Fruit fly (Drosophila melanogaster) whole organism, wandering third instar larva: Measurements from ENCODE around the gene GABPI.

Experiments
- CG32264 ChIP-seq: fragments of 200-800 bp; sonication (Bioruptor generic); optimal IDR thresholded peaks from 2 replicates; lab custom pipeline; 2016; ENCODE audit warnings: missing biosample characterization, missing genetic modification characterization
- CG9705 ChIP-seq: fragments of 200-800 bp; sonication (Bioruptor generic); optimal IDR thresholded peaks from 2 replicates; lab custom pipeline; 2018; ENCODE audit warnings: missing biosample characterization, mild to moderate bottlenecking, missing genetic modification characterization
- CrebA ChIP-seq: fragments of 200-800 bp; sonication (Bioruptor generic); optimal IDR thresholded peaks from 2 replicates; lab custom pipeline; 2016; ENCODE audit warnings: missing biosample characterization, mild to moderate bottlenecking, missing genetic modification characterization, borderline replicate concordance
- Dfd ChIP-seq: fragments of >200 bp; optimal IDR thresholded peaks from 2 replicates; lab custom pipeline; 2017; ENCODE audit warnings: missing biosample characterization, missing genetic modification characterization
- Dif ChIP-seq: fragments of 200-275, 200-300 bp; sonication (Bioruptor generic); optimal IDR thresholded peaks from 2 replicates; lab custom pipeline; 2018; ENCODE audit warnings: missing biosample characterization, missing genetic modification characterization; ENCODE audit not compliant: partially characterized antibody
- GATAd ChIP-seq: sonication (Bioruptor generic); optimal IDR thresholded peaks from 2 replicates; lab custom pipeline; 2016; ENCODE audit warnings: missing biosample characterization, missing genetic modification characterization
- HLH106 ChIP-seq: fragments of 200-800 bp; optimal IDR thresholded peaks from 3 replicates; lab custom pipeline; 2019; ENCODE audit warnings: missing biosample characterization, mild to moderate bottlenecking, missing genetic modification characterization, moderate library complexity
- Hnf4 ChIP-seq: fragments of 200-800 bp; sonication (Bioruptor generic); optimal IDR thresholded peaks from 2 replicates; lab custom pipeline; 2016; ENCODE audit warnings: missing biosample characterization, mild to moderate bottlenecking, missing genetic modification characterization
- Hr78 ChIP-seq: fragments of >200 bp; optimal IDR thresholded peaks from 2 replicates; lab custom pipeline; 2017; ENCODE audit warnings: missing biosample characterization, missing genetic modification characterization
- Hr83 ChIP-seq: fragments of 200-300 bp; sonication (Bioruptor generic); optimal IDR thresholded peaks from 2 replicates; lab custom pipeline; 2016; ENCODE audit warnings: missing biosample characterization, mild to moderate bottlenecking, missing genetic modification characterization, moderate library complexity; ENCODE audit not compliant: poor library complexity, severe bottlenecking
- Jra ChIP-seq: sonication (Bioruptor generic); optimal IDR thresholded peaks from 2 replicates; lab custom pipeline; 2016; ENCODE audit warnings: missing biosample characterization, missing genetic modification characterization
- Mio ChIP-seq: sonication (Bioruptor generic); optimal IDR thresholded peaks from 2 replicates; lab custom pipeline; 2016; ENCODE audit warnings: missing biosample characterization, missing genetic modification characterization
- Myc ChIP-seq: fragments of >200 bp; optimal IDR thresholded peaks from 2 replicates; lab custom pipeline; 2017
- N ChIP-seq: fragments of >200 bp; optimal IDR thresholded peaks from 2 replicates; lab custom pipeline; 2018; ENCODE audit warnings: missing biosample characterization, missing external identifiers, missing genetic modification characterization
- OdsH ChIP-seq: fragments of 200-800 bp; sonication (Bioruptor generic); optimal IDR thresholded peaks from 2 replicates; lab custom pipeline; 2016; ENCODE audit warnings: missing biosample characterization, mild to moderate bottlenecking, missing genetic modification characterization
- Rel ChIP-seq, 2 experiments: fragments of 200-800 bp; sonication (Bioruptor generic) in 1 of 2; optimal IDR thresholded peaks; 2 replicates in 1 of 2; 3 replicates in 1 of 2; lab custom pipeline; 2016 to 2019; ENCODE audit warnings: mild to moderate bottlenecking in 2 of 2, missing biosample characterization in 2 of 2, missing genetic modification characterization in 2 of 2, moderate library complexity in 1 of 2
- Sp1 ChIP-seq: fragments of 200-800 bp; sonication (Bioruptor generic); optimal IDR thresholded peaks from 3 replicates; lab custom pipeline; 2019; ENCODE audit warnings: missing biosample characterization, mild to moderate bottlenecking, missing genetic modification characterization, moderate library complexity
- Vsx2 ChIP-seq: fragments of 200-300, 225-300 bp; sonication (Bioruptor generic); optimal IDR thresholded peaks from 2 replicates; lab custom pipeline; 2018; ENCODE audit warnings: missing biosample characterization, missing genetic modification characterization; ENCODE audit not compliant: partially characterized antibody
- br ChIP-seq: fragments of 200-800 bp; sonication (Bioruptor generic); optimal IDR thresholded peaks from 2 replicates; lab custom pipeline; 2016; ENCODE audit warnings: missing biosample characterization, missing genetic modification characterization
- dl ChIP-seq, 2 experiments: fragments of 175-275, 200-275 bp in 1 of 2; fragments of 200-275 bp in 1 of 2; sonication (Bioruptor generic); optimal IDR thresholded peaks; lab custom pipeline; 2018; ENCODE audit warnings: mild to moderate bottlenecking in 2 of 2, missing biosample characterization in 2 of 2, missing genetic modification characterization in 2 of 2, moderate library complexity in 2 of 2; ENCODE audit not compliant: partially characterized antibody in 2 of 2, insufficient read depth in 1 of 2
- dsf ChIP-seq: sonication (Bioruptor generic); optimal IDR thresholded peaks from 2 replicates; lab custom pipeline; 2016; ENCODE audit warnings: missing biosample characterization, missing genetic modification characterization, borderline replicate concordance
- ey ChIP-seq: fragments of 200-800 bp; sonication (Bioruptor generic); optimal IDR thresholded peaks from 2 replicates; lab custom pipeline; 2016; ENCODE audit warnings: missing biosample characterization, missing genetic modification characterization
- foxo ChIP-seq, 2 experiments: fragments of 200-800 bp; sonication (Bioruptor generic); optimal IDR thresholded peaks; 2 replicates in 1 of 2; 3 replicates in 1 of 2; lab custom pipeline; 2016 to 2017; ENCODE audit warnings: missing biosample characterization in 2 of 2, missing genetic modification characterization in 2 of 2
- fru ChIP-seq: fragments of 200-800 bp; sonication (Bioruptor generic); optimal IDR thresholded peaks from 3 replicates; lab custom pipeline; 2016; ENCODE audit warnings: missing biosample characterization, mild to moderate bottlenecking, missing genetic modification characterization
- h ChIP-seq: fragments of 200-800 bp; sonication (Bioruptor generic); optimal IDR thresholded peaks from 3 replicates; lab custom pipeline; 2016; ENCODE audit warnings: missing biosample characterization, mild to moderate bottlenecking, missing genetic modification characterization
- jim ChIP-seq: fragments of 175-275, 200-325 bp; sonication (Bioruptor generic); optimal IDR thresholded peaks from 2 replicates; lab custom pipeline; 2016; ENCODE audit warnings: missing biosample characterization, mild to moderate bottlenecking, missing genetic modification characterization
- lola ChIP-seq: fragments of >200 bp; optimal IDR thresholded peaks from 2 replicates; lab custom pipeline; 2017; ENCODE audit warnings: missing biosample characterization, missing genetic modification characterization
- pan ChIP-seq: fragments of >200 bp; optimal IDR thresholded peaks from 2 replicates; lab custom pipeline; 2017
- psq ChIP-seq: fragments of 200-800 bp; sonication (Bioruptor generic); optimal IDR thresholded peaks from 3 replicates; lab custom pipeline; 2017; ENCODE audit warnings: missing biosample characterization, mild to moderate bottlenecking, missing genetic modification characterization, moderate library complexity
- rgr ChIP-seq: fragments of 200-800 bp; sonication (Bioruptor generic); optimal IDR thresholded peaks from 3 replicates; lab custom pipeline; 2016; ENCODE audit warnings: missing biosample characterization, mild to moderate bottlenecking, missing genetic modification characterization
- sv ChIP-seq: fragments of 200-800 bp; sonication (Bioruptor generic); optimal IDR thresholded peaks from 3 replicates; lab custom pipeline; 2016; ENCODE audit warnings: missing biosample characterization, missing genetic modification characterization
- woc ChIP-seq: sonication (Bioruptor generic); optimal IDR thresholded peaks from 2 replicates; lab custom pipeline; 2016; ENCODE audit warnings: missing biosample characterization, mild to moderate bottlenecking, missing genetic modification characterization

The GABPI gene

DNA sequence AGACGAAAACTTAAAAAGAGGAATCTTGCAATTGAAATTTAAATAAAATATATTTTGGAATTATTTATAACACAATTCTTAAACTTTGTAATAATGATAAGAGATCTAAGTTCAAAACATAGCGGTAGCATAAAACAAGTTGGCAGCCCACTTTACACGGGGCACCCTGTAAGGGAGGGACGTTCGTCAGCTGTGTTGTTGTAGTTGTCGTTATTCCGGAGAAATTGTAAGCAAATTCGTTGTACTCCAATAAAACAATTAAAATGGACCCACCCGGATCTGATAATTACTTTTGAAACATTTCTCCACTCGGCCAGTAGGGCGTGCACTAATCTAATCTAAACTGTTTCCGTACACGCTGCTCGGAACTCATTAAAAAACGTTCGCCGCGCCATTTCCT, at the start of gene GABPI:
Gene GABPI (plus strand): TSS at position 190 of the 400 bp plus-strand sequence.
- TF ChIP-seq OdsH = no peak
- TF ChIP-seq Myc (lab: Kevin White, UChicago) = no peak
- no peak for TF ChIP-seq Rel (GFP tag; optimal IDR thresholded peaks at IDR 0.05; lab: Kevin White, UChicago)
- TF ChIP-seq Rel (tag; optimal IDR thresholded peaks at IDR 0.05; lab: Kevin White, UChicago) = peak; percentile 8
- no peak for TF ChIP-seq pan (lab: Kevin White, UChicago)
- no peak for TF ChIP-seq CG9705
- TF ChIP-seq ey = no peak
- TF ChIP-seq GATAd (GFP tag; lab: Kevin White, UChicago) = peak; percentile 58
- TF ChIP-seq Hr83 (GFP tag; lab: Kevin White, UChicago) = peak; percentile 50
- TF ChIP-seq Hnf4 = no peak

DNA sequence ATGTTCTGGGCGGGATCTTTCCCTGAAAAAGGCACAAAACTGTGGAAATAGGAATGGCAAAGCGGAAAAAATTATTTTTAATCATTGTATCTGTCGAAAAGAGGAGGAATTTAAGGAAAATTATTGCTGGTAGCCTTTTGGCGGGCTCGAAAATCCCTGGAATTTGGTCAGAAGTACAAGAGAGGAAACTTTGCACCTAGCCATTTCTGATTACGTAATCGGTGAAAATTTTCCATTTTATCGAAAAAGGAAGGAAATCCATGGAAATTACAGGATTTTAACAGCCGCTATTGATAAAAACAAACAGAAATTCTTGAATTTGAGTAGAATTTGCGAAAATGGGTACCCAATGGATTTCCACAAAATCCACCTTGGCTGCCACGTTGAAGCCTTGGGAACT, 43.6 kb upstream of the GABPI start:
- TF ChIP-seq Rel (GFP tag; optimal IDR thresholded peaks at IDR 0.05; lab: Kevin White, UChicago) (no peak), Rel (tag; optimal IDR thresholded peaks at IDR 0.05; lab: Kevin White, UChicago) (no peak), jim (no peak), Sp1 (GFP tag; lab: Kevin White, UChicago) (no peak), psq (GFP tag; lab: Kevin White, UChicago) (no peak), dl (GFP tag; optimal IDR thresholded peaks at IDR 0.05; lab: Kevin White, UChicago; ENCODE audit: insufficient read depth in 1 of 2, partially characterized antibody in 2 of 2) (no peak), Vsx2 (GFP tag; lab: Kevin White, UChicago) (no peak), h (GFP tag; lab: Kevin White, UChicago) (no peak), Mio (no peak), Dfd (GFP tag; lab: Kevin White, UChicago) (no peak), CG9705 (no peak), Dif (GFP tag; lab: Kevin White, UChicago) (no peak), Jra (no peak), CrebA (GFP tag; lab: Kevin White, UChicago) (no peak), pan (lab: Kevin White, UChicago) (no peak), OdsH (no peak), ey (no peak)

DNA sequence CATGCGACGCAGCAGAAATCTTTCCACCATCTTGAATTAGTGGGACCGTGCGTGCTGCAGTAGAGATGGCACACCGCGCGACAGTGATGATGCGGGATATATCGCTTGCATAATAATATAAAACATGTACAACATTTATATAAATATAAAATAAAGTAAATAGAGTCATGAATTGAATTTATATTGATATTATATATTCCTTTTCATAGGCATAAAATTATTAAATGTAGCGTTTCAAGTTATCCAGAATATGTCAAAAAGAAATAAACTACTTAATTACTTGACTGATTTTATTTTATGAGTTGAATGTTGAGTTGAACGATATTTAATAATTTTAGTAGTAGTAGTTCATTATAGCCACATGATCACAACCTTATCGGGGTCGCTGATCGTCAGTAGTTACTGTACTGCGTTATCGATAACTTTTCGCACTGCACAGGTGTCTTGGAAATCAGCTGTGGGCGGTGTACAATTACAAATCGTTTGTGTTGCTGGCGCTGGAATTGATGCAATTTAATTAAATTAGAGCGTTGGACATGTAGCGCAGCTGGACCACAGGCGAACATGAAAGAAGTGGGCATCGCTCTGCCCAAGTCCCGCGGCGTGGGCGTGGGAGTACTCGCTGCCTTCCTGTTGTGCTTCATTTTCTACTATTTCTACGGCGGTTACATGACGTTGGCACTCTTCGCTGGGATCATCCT, 42.5 kb upstream of the GABPI start, which contains the start of the genes Chd1 and Bem46:
Gene Chd1 (minus strand): TSS at position 43 of the 701 bp plus-strand sequence.
Gene Bem46 (plus strand): TSS at position 436 of the 701 bp plus-strand sequence.
- TF ChIP-seq Rel (GFP tag; optimal IDR thresholded peaks at IDR 0.05; lab: Kevin White, UChicago) (no peak), Rel (tag; optimal IDR thresholded peaks at IDR 0.05; lab: Kevin White, UChicago) (peak; percentile 41), CrebA (GFP tag; lab: Kevin White, UChicago) (no peak), Hr83 (GFP tag; lab: Kevin White, UChicago) (peak; percentile 34), HLH106 (tag; lab: Kevin White, UChicago) (peak; percentile 92), rgr (GFP tag; lab: Kevin White, UChicago) (peak; percentile 84), Sp1 (GFP tag; lab: Kevin White, UChicago) (peak; percentile 84), OdsH (peak; percentile 80), dl (GFP tag; optimal IDR thresholded peaks at IDR 0.05; lab: Kevin White, UChicago; ENCODE audit: insufficient read depth in 1 of 2, partially characterized antibody in 2 of 2) (no peak), ey (peak; percentile 72), psq (GFP tag; lab: Kevin White, UChicago) (peak; percentile 84), Dif (GFP tag; lab: Kevin White, UChicago) (no peak), Myc (lab: Kevin White, UChicago) (peak; percentile 73), Vsx2 (GFP tag; lab: Kevin White, UChicago) (no peak), lola (GFP tag; lab: Kevin White, UChicago) (no peak), fru (GFP tag; lab: Kevin White, UChicago) (no peak), CG9705 (peak; percentile 79), Hnf4 (no peak), br (GFP tag; lab: Kevin White, UChicago) (no peak), Hr78 (no peak), sv (GFP tag; lab: Kevin White, UChicago) (peak; percentile 80), dsf (GFP tag; lab: Kevin White, UChicago) (no peak), CG32264 (GFP tag; lab: Kevin White, UChicago) (no peak), GATAd (GFP tag; lab: Kevin White, UChicago) (peak; percentile 56), N (no peak), woc (no peak), foxo (GFP tag; optimal IDR thresholded peaks at IDR 0.05; lab: Kevin White, UChicago) (peak in 1 of 2 experiments; percentile 91)
